Worm (Caenorhabditis elegans): ENCODE results near the gene fbxb-105.

Gene fbxb-105

DNA sequence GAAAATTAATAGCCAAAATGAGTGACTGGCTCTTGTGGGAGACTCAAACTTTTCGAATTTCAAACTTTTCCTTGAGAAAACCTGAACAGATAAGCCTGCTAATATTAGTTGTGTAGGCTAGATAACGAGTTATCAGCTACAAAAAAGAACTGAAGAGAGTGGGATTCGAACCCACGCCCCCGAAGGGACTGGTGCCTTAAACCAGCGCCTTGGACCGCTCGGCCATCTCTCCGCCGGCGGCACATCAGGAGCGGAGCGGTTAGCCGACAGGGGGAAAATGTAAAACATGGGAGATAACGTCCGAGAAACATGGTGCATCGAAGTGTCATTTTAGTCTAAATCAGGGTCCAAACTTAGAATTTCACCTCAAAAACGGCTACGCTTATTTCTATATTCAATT lies 35.0 kb downstream of the fbxb-105 start (continued):
- TF ChIP-seq mdt-29 (GFP tag; IDR thresholded peaks at IDR 0.05) (peak; percentile 52; the same call in 1 of the 2 replicates), fkh-10 (GFP tag; optimal IDR thresholded peaks at IDR 0.05) (no peak), set-16 (GFP tag; IDR thresholded peaks at IDR 0.05) (peak; percentile 79), spr-1 (tag; optimal IDR thresholded peaks at IDR 0.05) (peak; percentile 6), ZK546.5 (tag; optimal IDR thresholded peaks at IDR 0.05) (no peak), mes-2 (tag; optimal IDR thresholded peaks at IDR 0.05; ENCODE audit: poor library complexity, severe bottlenecking) (peak; percentile 43), lin-1 (GFP tag; IDR thresholded peaks at IDR 0.05) (no peak), Y105C5A.15 (GFP tag; IDR thresholded peaks at IDR 0.05) (0 out of 2 replicates have a peak, but pooled peaks have one; percentile 61), hlh-30 (tag; optimal IDR thresholded peaks at IDR 0.05; ENCODE audit: insufficient read depth) (no peak), Y48G9A.11 (GFP tag; IDR thresholded peaks at IDR 0.05) (peak; percentile 66), lin-38 (GFP tag; IDR thresholded peaks at IDR 0.05) (peak; percentile 63), zfp-3 (GFP tag; conservative IDR thresholded peaks at IDR 0.05) (no peak), nhr-6 (tag; optimal IDR thresholded peaks at IDR 0.05) (no peak), dmd-8 (GFP tag; IDR thresholded peaks at IDR 0.05) (0 out of 2 replicates have a peak, but pooled peaks have one; percentile 42), lir-3 (tag; optimal IDR thresholded peaks at IDR 0.05) (no peak), zfp-2 (tag; optimal IDR thresholded peaks at IDR 0.05) (no peak), D1046.2 (GFP tag; IDR thresholded peaks at IDR 0.05) (0 out of 2 replicates have a peak, but pooled peaks have one; percentile 19), jun-1 (tag; optimal IDR thresholded peaks at IDR 0.05) (no peak), hmg-1.1 (GFP tag; IDR thresholded peaks at IDR 0.05) (no peak), nhr-41 (GFP tag; IDR thresholded peaks at IDR 0.05) (0 out of 2 replicates have a peak, but pooled peaks have one; percentile 31), nhr-28 (tag; optimal IDR thresholded peaks at IDR 0.05) (no peak), dpl-1 (GFP tag; optimal IDR thresholded peaks at IDR 0.05) (no peak), snpc-1.2 (GFP tag; IDR thresholded peaks at IDR 0.05) (peak; percentile 65), F44E2.7 (GFP tag; IDR thresholded peaks at IDR 0.05) (0 out of 2 replicates have a peak, but pooled peaks have one; percentile 71), dmd-9 (GFP tag; IDR thresholded peaks at IDR 0.05) (peak; percentile 44; the same call in 1 of the 2 replicates), lin-29 (GFP tag; IDR thresholded peaks at IDR 0.05) (no peak), vab-7 (GFP tag; IDR thresholded peaks at IDR 0.05) (peak; percentile 45; the same call in 1 of the 2 replicates), daf-16 (GFP tag; optimal IDR thresholded peaks at IDR 0.05) (no peak), daf-16 (tag; optimal IDR thresholded peaks at IDR 0.05) (peak; percentile 13)

ce11 chrII:2735192-2735591 lies 35.5 kb downstream of the fbxb-105 start, which contains the start of gene wdr-31:
Gene wdr-31 (minus strand): TSS chrII:2735292.
- TF ChIP-seq snpc-4 (tag; optimal IDR thresholded peaks at IDR 0.05), result no peak
- TF ChIP-seq saeg-2 (GFP tag; IDR thresholded peaks at IDR 0.05), result no peak
- TF ChIP-seq ama-1 (optimal IDR thresholded peaks at IDR 0.05), result no peak
- no peak for TF ChIP-seq F49E8.2 (tag; optimal IDR thresholded peaks at IDR 0.05; ENCODE audit: borderline replicate concordance)
- TF ChIP-seq skn-1 (tag; optimal IDR thresholded peaks at IDR 0.05), result no peak
- no peak for TF ChIP-seq set-16 (GFP tag; IDR thresholded peaks at IDR 0.05)
- TF ChIP-seq lin-38 (GFP tag; IDR thresholded peaks at IDR 0.05), result no peak
- no peak for TF ChIP-seq mdt-29 (GFP tag; IDR thresholded peaks at IDR 0.05)
- no peak for TF ChIP-seq zfp-3 (GFP tag; conservative IDR thresholded peaks at IDR 0.05)
- TF ChIP-seq jun-1 (tag; optimal IDR thresholded peaks at IDR 0.05), result no peak
- TF ChIP-seq unc-130 (GFP tag; optimal IDR thresholded peaks at IDR 0.05), result no peak

- TF ChIP-seq nhr-25 (tag; optimal IDR thresholded peaks at IDR 0.05; ENCODE audit: borderline replicate concordance, insufficient read depth) (peak; percentile 15), nhr-6 (tag; optimal IDR thresholded peaks at IDR 0.05) (peak; percentile 26), zfp-2 (tag; optimal IDR thresholded peaks at IDR 0.05) (no peak), aha-1 (tag) (peak; percentile 70), hlh-30 (tag; optimal IDR thresholded peaks at IDR 0.05; ENCODE audit: insufficient read depth) (peak; percentile 46), snpc-1.2 (GFP tag; IDR thresholded peaks at IDR 0.05) (no peak), hmg-1.1 (GFP tag; IDR thresholded peaks at IDR 0.05) (peak; percentile 72), mes-2 (tag; optimal IDR thresholded peaks at IDR 0.05; ENCODE audit: poor library complexity, severe bottlenecking) (peak; percentile 59), lsy-2 (tag; optimal IDR thresholded peaks at IDR 0.05) (peak in 1 of 2 experiments; percentile 30), skn-1 (tag; optimal IDR thresholded peaks at IDR 0.05) (no peak), dve-1 (tag; optimal IDR thresholded peaks at IDR 0.05; ENCODE audit: insufficient read depth) (no peak), hlh-11 (tag; optimal IDR thresholded peaks at IDR 0.05) (peak; percentile 21), daf-8 (GFP tag; IDR thresholded peaks at IDR 0.05) (no peak), dmd-9 (GFP tag; IDR thresholded peaks at IDR 0.05) (0 out of 2 replicates have a peak, but pooled peaks have one; percentile 44), nhr-111 (GFP tag; optimal IDR thresholded peaks at IDR 0.05) (no peak), nhr-41 (GFP tag; IDR thresholded peaks at IDR 0.05) (no peak), unc-62 (GFP tag; optimal IDR thresholded peaks at IDR 0.05 in 1 of 2) (peak in 1 of 2 experiments; percentile 47), unc-62 (tag; optimal IDR thresholded peaks at IDR 0.05) (no peak), egl-43 (GFP tag; IDR thresholded peaks at IDR 0.05) (0 out of 2 replicates have a peak, but pooled peaks have one; percentile 7), duxl-1 (tag; optimal IDR thresholded peaks at IDR 0.05; ENCODE audit: poor library complexity) (peak; percentile 84)
These were observed 36.0 kb downstream of the fbxb-105 start for ce11 chrII:2734735-2735134.
